Worm (Caenorhabditis elegans) whole organism, L4 larva: ENCODE results near the gene msp-38.

Experiments
- jun-1 ChIP-seq: fragments of 150-350 bp; optimal IDR thresholded peaks from 2 replicates; lab custom pipeline; 2014; ENCODE audit warnings: missing biosample characterization, missing genetic modification reagents, missing genetic modification characterization
- lin-15B ChIP-seq: fragments of 150-350 bp; sonication (generic microtip); optimal IDR thresholded peaks from 3 replicates; lab custom pipeline; 2014; ENCODE audit warnings: missing biosample characterization, missing genetic modification characterization
- nhr-76 ChIP-seq: fragments of 150-350 bp; optimal IDR thresholded peaks from 2 replicates; lab custom pipeline; 2014; ENCODE audit warnings: missing biosample characterization, missing genetic modification characterization
- unc-39 ChIP-seq: sonication (generic microtip); optimal IDR thresholded peaks from 2 replicates; lab custom pipeline; 2017; ENCODE audit warnings: missing biosample characterization, missing genetic modification characterization

DNA sequence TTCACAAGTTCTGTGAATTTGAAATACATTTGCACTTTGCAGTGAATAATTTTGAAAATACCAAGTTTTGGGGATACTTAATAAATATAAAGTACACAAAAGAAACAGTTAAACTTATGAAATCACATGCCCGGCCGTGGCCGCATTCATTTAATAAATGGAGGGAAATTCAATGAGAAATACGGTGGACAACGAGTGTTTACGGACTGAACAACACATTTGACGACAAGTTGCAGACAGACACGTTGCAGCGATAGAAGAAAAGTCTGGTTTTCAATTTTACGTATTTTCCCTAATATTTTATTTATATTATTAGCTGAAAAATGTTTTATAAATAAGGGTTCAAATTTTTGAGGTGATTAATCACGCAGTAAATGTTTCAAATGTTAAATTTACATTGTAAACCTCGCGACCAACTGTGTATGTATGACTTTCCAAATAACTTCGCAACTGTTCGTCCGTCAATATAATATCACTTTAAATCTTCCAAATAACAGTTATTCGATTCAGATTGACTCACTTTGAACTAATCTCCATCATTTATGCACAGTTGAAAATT, 8.0 kb upstream of the msp-38 start, which contains the start of gene copg-1:
- TF ChIP-seq jun-1: no peak
- TF ChIP-seq lin-15B: no peak
- no peak for TF ChIP-seq unc-39
- TF ChIP-seq nhr-76 (tag; lab: Kevin White, UChicago): no peak
